Fruit fly (Drosophila melanogaster) whole organism, wandering third instar larva: ENCODE data around the gene Sfp24Ba.

Experiments used
- lola ChIP-seq: fragments of >200 bp; optimal IDR thresholded peaks from 2 replicates; lab custom pipeline; 2017; ENCODE audit warnings: missing biosample characterization, missing genetic modification characterization
- pan ChIP-seq: fragments of >200 bp; optimal IDR thresholded peaks from 2 replicates; lab custom pipeline; 2017

dm6 chr2L:3657349-3658142 lies 10.8 kb downstream of the Sfp24Ba start:
- TF ChIP-seq lola: no peak
- no peak for TF ChIP-seq pan
